Worm (Caenorhabditis elegans): Measurements from ENCODE around the gene slc-46A.
"Not testable (repeated sequence)": the region's sequence is repeated elsewhere in the genome, so short reads cannot be mapped to it uniquely, and the experiment has no call there.

DNA sequence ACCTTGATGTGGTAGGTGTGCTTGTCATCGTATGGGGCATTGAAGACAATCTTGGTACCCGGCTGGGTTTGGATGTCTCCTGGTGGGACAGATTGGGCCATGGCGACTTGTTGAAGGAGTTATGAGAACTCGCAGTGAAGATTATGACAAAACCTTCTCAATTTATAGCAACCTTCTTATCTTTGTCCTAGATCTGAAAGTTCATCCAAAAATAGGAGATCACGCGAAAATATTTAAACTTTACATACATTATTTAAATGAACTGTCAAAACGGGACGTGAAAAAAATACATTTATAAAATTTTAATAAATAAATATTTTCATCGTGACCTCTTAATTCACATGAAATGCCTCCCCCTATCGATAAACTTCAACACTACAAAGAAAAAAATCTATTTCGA lies 6.0 kb upstream of the slc-46A start, which contains the start of the genes msp-59 and ZK354.2:
- not testable (repeated sequence) for TF ChIP-seq ceh-34 (tag; optimal IDR thresholded peaks at IDR 0.05); ama-1 (optimal IDR thresholded peaks at IDR 0.05); fkh-10 (GFP tag; optimal IDR thresholded peaks at IDR 0.05); T23F11.4 (GFP tag; optimal IDR thresholded peaks at IDR 0.05); elt-2 (tag; optimal IDR thresholded peaks at IDR 0.05); ceh-14 (tag; optimal IDR thresholded peaks at IDR 0.05); nhr-11 (tag; optimal IDR thresholded peaks at IDR 0.05); nfya-1 (tag; optimal IDR thresholded peaks at IDR 0.05); lin-11 (tag; optimal IDR thresholded peaks at IDR 0.05); sox-4 (tag; optimal IDR thresholded peaks at IDR 0.05); pqm-1 (tag; optimal IDR thresholded peaks at IDR 0.05)
